Worm (Caenorhabditis elegans) whole organism, L3 larva: ENCODE results near the gene sri-69.

Experiments
- R02D3.7 ChIP-seq: fragments of 150-350 bp; optimal IDR thresholded peaks from 2 replicates; lab custom pipeline; 2014; ENCODE audit warnings: missing biosample characterization, missing genetic modification characterization
- ZK546.5 ChIP-seq: sonication (generic microtip); optimal IDR thresholded peaks from 2 replicates; lab custom pipeline; 2017; ENCODE audit warnings: missing biosample characterization, missing genetic modification characterization
- ceh-16 ChIP-seq: sonication (generic microtip); optimal IDR thresholded peaks from 2 replicates; lab custom pipeline; 2017; ENCODE audit warnings: missing biosample characterization, missing genetic modification characterization
- ceh-28 ChIP-seq: fragments of 150-350 bp; optimal IDR thresholded peaks from 2 replicates; lab custom pipeline; 2014; ENCODE audit warnings: missing biosample characterization, missing genetic modification reagents, missing genetic modification characterization
- ceh-82 ChIP-seq: fragments of 150-350 bp; optimal IDR thresholded peaks from 2 replicates; lab custom pipeline; 2014; ENCODE audit warnings: missing biosample characterization, missing genetic modification characterization
- daf-12 ChIP-seq: fragments of 150-350 bp; optimal IDR thresholded peaks from 2 replicates; lab custom pipeline; 2014; ENCODE audit warnings: missing biosample characterization, missing genetic modification reagents, missing genetic modification characterization
- egl-27 ChIP-seq: sonication (generic microtip); optimal IDR thresholded peaks from 4 replicates; lab custom pipeline; 2017; ENCODE audit warnings: missing biosample characterization, missing genetic modification reagents, missing genetic modification characterization
- elt-1 ChIP-seq: fragments of 150-350 bp; optimal IDR thresholded peaks from 2 replicates; lab custom pipeline; 2014; ENCODE audit warnings: missing biosample characterization, missing genetic modification characterization
- elt-2 ChIP-seq: sonication (generic microtip); optimal IDR thresholded peaks from 2 replicates; lab custom pipeline; 2016; ENCODE audit warnings: missing genetic modification reagents, mild to moderate bottlenecking, missing genetic modification characterization, missing compliant biosample characterization
- elt-3 ChIP-seq, 3 experiments: fragments of 150-350 bp in 1 of 3; sonication (generic microtip) in 2 of 3; optimal IDR thresholded peaks; 2 replicates in 2 of 3; 4 replicates in 1 of 3; lab custom pipeline; 2014 to 2017; ENCODE audit warnings: missing biosample characterization in 3 of 3, missing genetic modification characterization in 3 of 3
- fkh-10 ChIP-seq: sonication (generic microtip); optimal IDR thresholded peaks from 2 replicates; lab custom pipeline; 2017; ENCODE audit warnings: missing biosample characterization, missing genetic modification reagents, missing genetic modification characterization
- fkh-2 ChIP-seq: fragments of 150-350 bp; optimal IDR thresholded peaks from 2 replicates; lab custom pipeline; 2014; ENCODE audit warnings: missing biosample characterization, missing genetic modification reagents, missing genetic modification characterization
- fos-1 ChIP-seq: fragments of 150-350 bp; optimal IDR thresholded peaks from 2 replicates; lab custom pipeline; 2014; ENCODE audit warnings: missing biosample characterization, missing genetic modification characterization
- hmg-11 ChIP-seq: sonication (generic microtip); optimal IDR thresholded peaks from 2 replicates; lab custom pipeline; 2016; ENCODE audit warnings: missing genetic modification characterization, missing compliant biosample characterization
- jun-1 ChIP-seq: fragments of 150-350 bp; optimal IDR thresholded peaks from 2 replicates; lab custom pipeline; 2014; ENCODE audit warnings: missing biosample characterization, missing genetic modification reagents, missing genetic modification characterization
- lin-15B ChIP-seq: fragments of 150-350 bp; optimal IDR thresholded peaks from 2 replicates; lab custom pipeline; 2014; ENCODE audit warnings: missing biosample characterization, missing genetic modification characterization
- lsy-12 ChIP-seq: sonication (generic microtip); optimal IDR thresholded peaks from 2 replicates; lab custom pipeline; 2016; ENCODE audit warnings: mild to moderate bottlenecking, missing genetic modification characterization, missing compliant biosample characterization
- mdl-1 ChIP-seq: fragments of 150-350 bp; optimal IDR thresholded peaks from 2 replicates; lab custom pipeline; 2014; ENCODE audit warnings: missing biosample characterization, missing genetic modification characterization
- nhr-23 ChIP-seq: fragments of 150-350 bp; optimal IDR thresholded peaks from 2 replicates; lab custom pipeline; 2014; ENCODE audit warnings: missing biosample characterization, missing genetic modification reagents, missing genetic modification characterization
- nhr-237 ChIP-seq: fragments of 150-350 bp; optimal IDR thresholded peaks from 2 replicates; lab custom pipeline; 2014; ENCODE audit warnings: missing biosample characterization, missing genetic modification characterization
- nhr-25 ChIP-seq: sonication (generic microtip); optimal IDR thresholded peaks from 2 replicates; lab custom pipeline; 2017; ENCODE audit warnings: missing biosample characterization, missing genetic modification characterization
- nhr-28 ChIP-seq: fragments of 150-350 bp; optimal IDR thresholded peaks from 2 replicates; lab custom pipeline; 2014; ENCODE audit warnings: missing biosample characterization, missing genetic modification characterization
- nhr-67 ChIP-seq: fragments of 150-350 bp; optimal IDR thresholded peaks from 2 replicates; lab custom pipeline; 2014; ENCODE audit warnings: missing biosample characterization, missing genetic modification characterization
- nhr-76 ChIP-seq: fragments of 150-350 bp; sonication (generic microtip); optimal IDR thresholded peaks from 5 replicates; lab custom pipeline; 2014; ENCODE audit warnings: missing biosample characterization, missing genetic modification characterization
- nhr-77 ChIP-seq: fragments of 150-350 bp; optimal IDR thresholded peaks from 2 replicates; lab custom pipeline; 2014; ENCODE audit warnings: missing biosample characterization, missing genetic modification characterization
- pha-4 ChIP-seq: fragments of 150-350 bp; optimal IDR thresholded peaks from 2 replicates; lab custom pipeline; 2014; ENCODE audit warnings: missing biosample characterization, missing genetic modification reagents, missing genetic modification characterization
- pqm-1 ChIP-seq: fragments of 150-350 bp; optimal IDR thresholded peaks from 2 replicates; lab custom pipeline; 2017; ENCODE audit warnings: missing biosample characterization, missing genetic modification characterization, inconsistent platforms
- sea-2 ChIP-seq: fragments of 150-350 bp; sonication (generic microtip); optimal IDR thresholded peaks from 4 replicates; lab custom pipeline; 2014; ENCODE audit warnings: missing biosample characterization, missing genetic modification reagents, missing genetic modification characterization
- skn-1 ChIP-seq: fragments of 150-350 bp; optimal IDR thresholded peaks from 2 replicates; lab custom pipeline; 2014; ENCODE audit warnings: missing biosample characterization, missing genetic modification characterization
- snpc-4 ChIP-seq: fragments of 150-350 bp; optimal IDR thresholded peaks from 2 replicates; lab custom pipeline; 2014; ENCODE audit warnings: missing biosample characterization, missing genetic modification characterization
- tbx-2 ChIP-seq: sonication (generic microtip); optimal IDR thresholded peaks from 2 replicates; lab custom pipeline; 2016; ENCODE audit warnings: mild to moderate bottlenecking, missing genetic modification characterization, missing compliant biosample characterization
- unc-39 ChIP-seq: sonication (generic microtip); optimal IDR thresholded peaks from 4 replicates; lab custom pipeline; 2017; ENCODE audit warnings: missing biosample characterization, missing genetic modification characterization
- unc-62 ChIP-seq: fragments of 150-350 bp; sonication (generic microtip); optimal IDR thresholded peaks from 4 replicates; lab custom pipeline; 2014; ENCODE audit warnings: missing biosample characterization, missing genetic modification reagents, missing genetic modification characterization
- zag-1 ChIP-seq: fragments of 150-350 bp; optimal IDR thresholded peaks from 2 replicates; lab custom pipeline; 2014; ENCODE audit warnings: missing biosample characterization, missing genetic modification characterization
- ztf-11 ChIP-seq: fragments of 150-350 bp; optimal IDR thresholded peaks from 2 replicates; lab custom pipeline; 2014; ENCODE audit warnings: missing biosample characterization, missing genetic modification characterization
- ztf-4 ChIP-seq: fragments of 150-350 bp; optimal IDR thresholded peaks from 2 replicates; lab custom pipeline; 2014; ENCODE audit warnings: missing biosample characterization, missing genetic modification characterization

The sri-69 gene

DNA sequence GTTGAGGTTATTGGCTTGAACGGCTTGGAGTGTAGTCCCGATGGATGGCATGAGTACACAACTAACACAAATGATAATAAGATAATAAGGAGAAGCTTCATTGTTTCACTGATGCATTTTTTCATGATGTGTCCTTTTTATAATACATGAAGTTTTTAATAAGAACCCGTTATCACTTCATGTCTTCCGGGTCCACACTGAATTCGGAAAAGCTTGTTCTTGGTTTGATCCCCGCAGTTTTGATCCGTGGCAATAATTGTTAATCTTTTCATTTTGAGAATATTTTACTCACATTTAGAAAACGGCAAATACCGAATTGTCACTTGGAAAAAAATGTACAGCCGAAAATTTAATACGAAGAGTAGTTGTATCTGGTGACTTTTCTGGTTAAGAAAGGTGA, 19.6 kb downstream of the sri-69 start, which contains the start of gene Y102A5C.27:
Gene Y102A5C.27 (minus strand): TSS at position 101 of the 400 bp plus-strand sequence.
- TF ChIP-seq skn-1 (tag; lab: Kevin White, UChicago) (no peak), fkh-2 (tag; lab: Kevin White, UChicago) (no peak), ZK546.5 (tag; lab: Kevin White, UChicago) (no peak), elt-1 (tag; lab: Kevin White, UChicago) (no peak), elt-2 (tag; lab: Kevin White, UChicago) (no peak), lsy-12 (tag; lab: Kevin White, UChicago) (no peak), unc-62 (GFP tag; lab: Kevin White, UChicago) (no peak), ceh-82 (tag; lab: Kevin White, UChicago) (no peak), fos-1 (tag; lab: Kevin White, UChicago) (no peak), hmg-11 (tag; lab: Kevin White, UChicago) (no peak), nhr-28 (tag; lab: Kevin White, UChicago) (no peak), nhr-67 (tag; lab: Kevin White, UChicago) (no peak), daf-12 (no peak), R02D3.7 (no peak), zag-1 (tag; lab: Kevin White, UChicago) (no peak), sea-2 (GFP tag; lab: Kevin White, UChicago) (no peak), mdl-1 (no peak)
- TF ChIP-seq, all 47 proteins: peak for 0

- TF ChIP-seq fos-1 (tag; lab: Kevin White, UChicago) (no peak), ceh-16 (no peak), unc-39 (no peak), nhr-28 (tag; lab: Kevin White, UChicago) (no peak), ceh-28 (tag; lab: Kevin White, UChicago) (no peak), lin-15B (no peak), hmg-11 (tag; lab: Kevin White, UChicago) (no peak), pha-4 (tag; lab: Kevin White, UChicago) (no peak)
- TF ChIP-seq, all 47 proteins: peak for 0
Observed at ce11 chrV:16987783-16988182, 20.4 kb downstream of the sri-69 start.

DNA sequence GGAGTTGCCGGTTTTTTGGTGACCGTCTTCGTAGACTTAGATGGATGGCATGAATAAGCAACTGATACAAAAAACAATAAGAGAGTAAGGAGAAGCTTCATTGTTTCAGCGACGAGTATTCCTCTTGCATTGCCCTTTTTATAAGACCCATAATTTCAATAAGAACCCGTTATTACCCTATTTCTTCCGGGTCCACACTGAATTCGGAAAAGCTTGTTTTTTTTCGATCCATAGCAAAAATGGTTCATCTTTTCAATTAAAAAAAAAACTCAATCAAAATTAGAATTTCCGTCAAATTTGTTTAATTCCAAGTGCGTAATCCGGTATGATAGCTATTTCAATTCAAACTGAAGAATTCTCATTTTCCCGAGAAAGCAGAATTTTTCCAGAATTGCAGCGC, 21.2 kb downstream of the sri-69 start, which contains the start of gene Y102A5C.40:
Gene Y102A5C.40 (minus strand): TSS at position 101 of the 400 bp plus-strand sequence.
- TF ChIP-seq nhr-25 (tag; lab: Kevin White, UChicago), result no peak
- TF ChIP-seq skn-1 (tag; lab: Kevin White, UChicago), result no peak
- TF ChIP-seq mdl-1, result no peak
- no peak for TF ChIP-seq nhr-237 (tag; lab: Kevin White, UChicago)
- TF ChIP-seq jun-1 (tag; lab: Kevin White, UChicago), result no peak
- no peak for TF ChIP-seq lsy-12 (tag; lab: Kevin White, UChicago)
- TF ChIP-seq nhr-76, result no peak
- TF ChIP-seq snpc-4, result no peak
- no peak for TF ChIP-seq elt-3 (tag; optimal IDR thresholded peaks at IDR 0.05; lab: Kevin White, UChicago)
- TF ChIP-seq zag-1 (tag; lab: Kevin White, UChicago), result no peak
- TF ChIP-seq lin-15B, result no peak
- no peak for TF ChIP-seq nhr-28 (tag; lab: Kevin White, UChicago)
- no peak for TF ChIP-seq ZK546.5 (tag; lab: Kevin White, UChicago)

DNA sequence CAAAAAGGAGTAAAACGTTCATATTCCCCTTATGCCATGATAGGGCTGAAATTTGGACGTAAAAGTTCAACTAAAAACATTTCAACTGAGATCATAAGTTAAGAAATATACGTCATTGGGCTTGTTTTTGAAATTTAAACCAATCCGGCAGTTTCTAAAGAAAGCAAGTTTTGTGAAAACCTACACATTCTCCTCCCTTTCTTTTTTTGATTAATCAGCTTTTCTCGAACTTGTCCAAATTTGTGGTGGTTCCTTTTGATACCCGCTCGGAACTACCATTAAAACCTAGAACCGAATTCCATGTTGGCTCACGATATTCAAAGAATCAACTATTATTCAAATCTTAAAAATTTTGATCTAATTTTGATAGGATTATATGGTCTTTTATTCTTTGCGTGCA, 27.8 kb downstream of the sri-69 start, which contains the start of gene srz-54:
Gene srz-54 (plus strand): TSS at position 301 of the 400 bp plus-strand sequence.
- no peak for TF ChIP-seq jun-1 (tag; lab: Kevin White, UChicago)
- no peak for TF ChIP-seq tbx-2
- TF ChIP-seq snpc-4, result no peak
- TF ChIP-seq nhr-77, result no peak
- TF ChIP-seq ZK546.5 (tag; lab: Kevin White, UChicago), result no peak
- TF ChIP-seq nhr-23, result no peak
- TF ChIP-seq unc-39, result no peak
- no peak for TF ChIP-seq egl-27 (tag; lab: Kevin White, UChicago)
- TF ChIP-seq skn-1 (tag; lab: Kevin White, UChicago), result no peak
- TF ChIP-seq fkh-2 (tag; lab: Kevin White, UChicago), result no peak
- no peak for TF ChIP-seq elt-2 (tag; lab: Kevin White, UChicago)
- TF ChIP-seq ztf-4 (tag; lab: Kevin White, UChicago), result no peak
- no peak for TF ChIP-seq sea-2 (GFP tag; lab: Kevin White, UChicago)
- TF ChIP-seq unc-62 (GFP tag; lab: Kevin White, UChicago), result no peak
- no peak for TF ChIP-seq pqm-1 (tag; lab: Kevin White, UChicago)
- no peak for TF ChIP-seq ztf-11 (tag; lab: Kevin White, UChicago)
- no peak for TF ChIP-seq nhr-237 (tag; lab: Kevin White, UChicago)
- no peak for TF ChIP-seq fkh-10 (GFP tag; lab: Kevin White, UChicago)
